Worm (Caenorhabditis elegans): Measurements from ENCODE around the gene sti-1.

DNA sequence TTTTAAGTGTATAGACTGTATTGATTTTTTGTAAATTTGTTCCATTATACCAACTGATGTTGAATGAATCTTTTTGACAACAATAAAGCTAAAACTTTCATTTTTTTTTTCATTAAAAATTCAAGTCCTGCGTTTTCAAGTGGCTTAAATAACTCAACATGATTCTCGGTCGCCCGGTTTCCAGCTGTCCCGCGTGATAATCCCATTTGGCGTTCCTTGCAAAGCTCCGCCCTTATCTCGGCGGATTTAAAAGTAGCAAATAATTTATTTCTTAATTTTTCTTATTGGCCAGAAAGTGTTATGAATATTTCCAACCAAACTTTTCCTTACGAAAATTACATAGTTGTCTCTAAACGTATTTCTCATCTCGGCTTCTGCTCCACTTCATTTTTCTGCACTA is 17.1 kb upstream of the sti-1 start, which contains the start of gene str-20:
- TF ChIP-seq fkh-10 (GFP tag; optimal IDR thresholded peaks at IDR 0.05) (no peak), snpc-4 (tag; optimal IDR thresholded peaks at IDR 0.05) (no peak), mep-1 (tag; optimal IDR thresholded peaks at IDR 0.05) (no peak), aly-2 (tag; optimal IDR thresholded peaks at IDR 0.05) (no peak), nhr-11 (tag; optimal IDR thresholded peaks at IDR 0.05) (no peak), lsy-2 (tag; optimal IDR thresholded peaks at IDR 0.05) (no peak)
